Fruit fly (Drosophila melanogaster) whole organism, prepupa: Measurements from ENCODE around the gene Vps15.

ENCODE experiments used
- CG10631 ChIP-seq: fragments of 200-800 bp; sonication (Bioruptor generic); optimal IDR thresholded peaks from 2 replicates; lab custom pipeline; 2016; ENCODE audit warnings: missing biosample characterization, missing genetic modification characterization
- CG11294 ChIP-seq: fragments of 200-800 bp; sonication (Bioruptor generic); IDR thresholded peaks from 2 replicates; pipeline ENCODE4 v1.3.6; 2022; ENCODE audit warnings: missing biosample characterization, missing genetic modification characterization
- CG11902 ChIP-seq: fragments of 200-800 bp; sonication (Bioruptor generic); optimal IDR thresholded peaks from 3 replicates; lab custom pipeline; 2016; ENCODE audit warnings: missing biosample characterization, missing genetic modification characterization
- CG15336 ChIP-seq: fragments of 200-800 bp; sonication (Bioruptor generic); IDR thresholded peaks from 2 replicates; pipeline ENCODE4 v1.3.6; 2022; ENCODE audit warnings: missing biosample characterization, missing genetic modification characterization
- CG1621 ChIP-seq: fragments of 200-800 bp; sonication (Bioruptor generic); optimal IDR thresholded peaks from 3 replicates; lab custom pipeline; 2018; ENCODE audit warnings: missing biosample characterization, mild to moderate bottlenecking, missing genetic modification characterization
- CG16779 ChIP-seq: fragments of 200-800 bp; sonication (Bioruptor generic); optimal IDR thresholded peaks from 3 replicates; lab custom pipeline; 2017; ENCODE audit warnings: missing biosample characterization, mild to moderate bottlenecking, missing genetic modification characterization
- CG3032 ChIP-seq: fragments of 200-800 bp; optimal IDR thresholded peaks from 2 replicates; lab custom pipeline; 2019; ENCODE audit warnings: missing biosample characterization, mild to moderate bottlenecking, missing genetic modification characterization, moderate library complexity
- CG32006 ChIP-seq: fragments of 200-800 bp; sonication (Bioruptor generic); optimal IDR thresholded peaks from 3 replicates; lab custom pipeline; 2017; ENCODE audit warnings: missing biosample characterization, mild to moderate bottlenecking, missing genetic modification characterization
- CG34406 ChIP-seq: fragments of 200-800 bp; sonication (Bioruptor generic); optimal IDR thresholded peaks from 3 replicates; lab custom pipeline; 2016; ENCODE audit warnings: missing biosample characterization, missing genetic modification characterization
- CG3919 ChIP-seq: fragments of 200-800 bp; sonication (Bioruptor generic); optimal IDR thresholded peaks from 3 replicates; lab custom pipeline; 2016; ENCODE audit warnings: missing biosample characterization, missing genetic modification characterization
- CG6163 ChIP-seq: fragments of 200-800 bp; sonication (Bioruptor generic); IDR thresholded peaks from 3 replicates; pipeline ENCODE4 v1.3.6; 2022; ENCODE audit warnings: missing biosample characterization, missing genetic modification characterization
- CG6276 ChIP-seq: fragments of 200-800 bp; sonication (Bioruptor generic); optimal IDR thresholded peaks from 2 replicates; lab custom pipeline; 2017; ENCODE audit warnings: missing biosample characterization, mild to moderate bottlenecking, missing genetic modification characterization
- CG6808 ChIP-seq: fragments of 200-800 bp; sonication (Bioruptor generic); optimal IDR thresholded peaks from 3 replicates; lab custom pipeline; 2017; ENCODE audit warnings: missing biosample characterization, missing genetic modification characterization, mild to moderate bottlenecking, moderate library complexity, missing genetic modification reagents
- CG6854 ChIP-seq: fragments of 200-800 bp; sonication (Bioruptor generic); optimal IDR thresholded peaks from 2 replicates; lab custom pipeline; 2017; ENCODE audit warnings: missing biosample characterization, mild to moderate bottlenecking, missing genetic modification characterization
- CG8119 ChIP-seq: fragments of 200-800 bp; sonication (Bioruptor generic); IDR thresholded peaks from 3 replicates; pipeline ENCODE4 v1.3.6; 2022; ENCODE audit warnings: missing biosample characterization, missing genetic modification characterization
- CG8319 ChIP-seq: fragments of 200-800 bp; sonication (Bioruptor generic); optimal IDR thresholded peaks from 3 replicates; lab custom pipeline; 2016; ENCODE audit warnings: missing biosample characterization, missing genetic modification characterization
- CG8632 ChIP-seq: fragments of 200-800 bp; sonication (Bioruptor generic); optimal IDR thresholded peaks from 3 replicates; lab custom pipeline; 2016; ENCODE audit warnings: missing biosample characterization, missing genetic modification characterization
- CG9139 ChIP-seq: fragments of 200-800 bp; sonication (Bioruptor generic); optimal IDR thresholded peaks from 3 replicates; lab custom pipeline; 2017; ENCODE audit warnings: missing biosample characterization, mild to moderate bottlenecking, missing genetic modification characterization
- Eip75B ChIP-seq: fragments of 200-800 bp; sonication (Bioruptor generic); optimal IDR thresholded peaks from 3 replicates; lab custom pipeline; 2016; ENCODE audit warnings: missing biosample characterization, missing genetic modification characterization
- Eip78C ChIP-seq: fragments of 200-800 bp; sonication (Bioruptor generic); peaks from one replicate; lab custom pipeline; 2016; ENCODE audit warnings: missing biosample characterization, missing genetic modification characterization
- Eip93F ChIP-seq: fragments of 200-800 bp; sonication (Bioruptor generic); optimal IDR thresholded peaks from 2 replicates; lab custom pipeline; 2016; ENCODE audit warnings: missing biosample characterization, mild to moderate bottlenecking, missing genetic modification characterization
- Ets96B ChIP-seq: fragments of 200-800 bp; optimal IDR thresholded peaks from 2 replicates; lab custom pipeline; 2019; ENCODE audit warnings: missing biosample characterization, mild to moderate bottlenecking, missing genetic modification characterization, moderate library complexity
- Hr4 ChIP-seq: fragments of 200-800 bp; sonication (Bioruptor generic); optimal IDR thresholded peaks from 3 replicates; lab custom pipeline; 2016; ENCODE audit warnings: missing biosample characterization, missing genetic modification characterization
- Lpt ChIP-seq: fragments of 200-800 bp; sonication (Bioruptor generic); optimal IDR thresholded peaks from 3 replicates; lab custom pipeline; 2016; ENCODE audit warnings: missing biosample characterization, missing genetic modification characterization
- Met ChIP-seq: fragments of 200-800 bp; sonication (Bioruptor generic); optimal IDR thresholded peaks from 3 replicates; lab custom pipeline; 2016; ENCODE audit warnings: missing biosample characterization, missing genetic modification characterization
- OdsH ChIP-seq: fragments of 200-800 bp; sonication (Bioruptor generic); optimal IDR thresholded peaks from 3 replicates; lab custom pipeline; 2016; ENCODE audit warnings: missing biosample characterization, missing genetic modification characterization
- Smox ChIP-seq: fragments of 200-800 bp; sonication (Bioruptor generic); optimal IDR thresholded peaks from 3 replicates; lab custom pipeline; 2016; ENCODE audit warnings: missing biosample characterization, missing genetic modification characterization
- Sox14 ChIP-seq: fragments of 200-800 bp; sonication (Bioruptor generic); optimal IDR thresholded peaks from 3 replicates; lab custom pipeline; 2016; ENCODE audit warnings: missing biosample characterization, missing genetic modification characterization
- Sox15 ChIP-seq: fragments of 200-800 bp; sonication (Bioruptor generic); optimal IDR thresholded peaks from 3 replicates; lab custom pipeline; 2016; ENCODE audit warnings: missing biosample characterization, missing genetic modification characterization
- acj6 ChIP-seq: fragments of 200-800 bp; sonication (Bioruptor generic); optimal IDR thresholded peaks from 3 replicates; lab custom pipeline; 2016; ENCODE audit warnings: missing biosample characterization, missing genetic modification characterization
- cyc ChIP-seq: fragments of 200-800 bp; sonication (Bioruptor generic); optimal IDR thresholded peaks from 3 replicates; lab custom pipeline; 2016; ENCODE audit warnings: missing biosample characterization, missing genetic modification characterization
- dac ChIP-seq: fragments of 200-800 bp; sonication (Bioruptor generic); optimal IDR thresholded peaks from 2 replicates; lab custom pipeline; 2017; ENCODE audit warnings: missing biosample characterization, mild to moderate bottlenecking, missing genetic modification characterization
- dsx ChIP-seq: fragments of 200-800 bp; optimal IDR thresholded peaks from 3 replicates; lab custom pipeline; 2019; ENCODE audit warnings: missing biosample characterization, mild to moderate bottlenecking, missing genetic modification characterization, moderate library complexity; ENCODE audit not compliant: poor library complexity, severe bottlenecking
- esn ChIP-seq: fragments of 200-800 bp; sonication (Bioruptor generic); optimal IDR thresholded peaks from 2 replicates; lab custom pipeline; 2016; ENCODE audit warnings: missing biosample characterization, mild to moderate bottlenecking, missing genetic modification characterization, moderate library complexity
- fd59A ChIP-seq: fragments of 200-800 bp; sonication (Bioruptor generic); optimal IDR thresholded peaks from 2 replicates; lab custom pipeline; 2017; ENCODE audit warnings: missing biosample characterization, mild to moderate bottlenecking, missing genetic modification characterization, missing genetic modification reagents
- fd85E ChIP-seq: fragments of 200-800 bp; sonication (Bioruptor generic); optimal IDR thresholded peaks from 3 replicates; lab custom pipeline; 2016; ENCODE audit warnings: missing biosample characterization, missing genetic modification characterization
- fkh ChIP-seq: fragments of 200-800 bp; sonication (Bioruptor generic); optimal IDR thresholded peaks from 3 replicates; lab custom pipeline; 2017; ENCODE audit warnings: missing biosample characterization, mild to moderate bottlenecking, missing genetic modification characterization, moderate library complexity
- lz ChIP-seq: fragments of 200-800 bp; sonication (Bioruptor generic); optimal IDR thresholded peaks from 3 replicates; lab custom pipeline; 2016; ENCODE audit warnings: missing biosample characterization, missing genetic modification characterization
- net ChIP-seq: fragments of 200-800 bp; sonication (Bioruptor generic); optimal IDR thresholded peaks from 3 replicates; lab custom pipeline; 2016; ENCODE audit warnings: missing biosample characterization, missing genetic modification characterization
- pdm3 ChIP-seq: fragments of 200-800 bp; sonication (Bioruptor generic); optimal IDR thresholded peaks from 3 replicates; lab custom pipeline; 2016; ENCODE audit warnings: missing biosample characterization, missing genetic modification characterization
- salr ChIP-seq, 2 experiments: fragments of 200-800 bp; sonication (Bioruptor generic); optimal IDR thresholded peaks; 3 replicates each; lab custom pipeline; 2016 to 2018; ENCODE audit warnings: missing biosample characterization in 2 of 2, missing genetic modification characterization in 2 of 2, mild to moderate bottlenecking in 1 of 2
- spab ChIP-seq: fragments of 200-800 bp; sonication (Bioruptor generic); optimal IDR thresholded peaks from 2 replicates; lab custom pipeline; 2017; ENCODE audit warnings: missing biosample characterization, mild to moderate bottlenecking, missing genetic modification characterization, missing genetic modification reagents
- ss ChIP-seq, 2 experiments: fragments of 200-800 bp; sonication (Bioruptor generic); optimal IDR thresholded peaks; 2 replicates in 1 of 2; 3 replicates in 1 of 2; lab custom pipeline; 2017 to 2018; ENCODE audit warnings: mild to moderate bottlenecking in 2 of 2, missing biosample characterization in 2 of 2, missing genetic modification characterization in 2 of 2, moderate library complexity in 1 of 2
- svp ChIP-seq: fragments of 200-800 bp; sonication (Bioruptor generic); peaks from one replicate; lab custom pipeline; 2016; ENCODE audit warnings: missing biosample characterization, missing genetic modification characterization
- topi ChIP-seq: fragments of 200-800 bp; sonication (Bioruptor generic); optimal IDR thresholded peaks from 3 replicates; lab custom pipeline; 2016; ENCODE audit warnings: missing biosample characterization, missing genetic modification characterization
- vri ChIP-seq: fragments of 200-800 bp; sonication (Bioruptor generic); optimal IDR thresholded peaks from 3 replicates; lab custom pipeline; 2016; ENCODE audit warnings: missing biosample characterization, mild to moderate bottlenecking, missing genetic modification characterization

Gene Vps15

DNA sequence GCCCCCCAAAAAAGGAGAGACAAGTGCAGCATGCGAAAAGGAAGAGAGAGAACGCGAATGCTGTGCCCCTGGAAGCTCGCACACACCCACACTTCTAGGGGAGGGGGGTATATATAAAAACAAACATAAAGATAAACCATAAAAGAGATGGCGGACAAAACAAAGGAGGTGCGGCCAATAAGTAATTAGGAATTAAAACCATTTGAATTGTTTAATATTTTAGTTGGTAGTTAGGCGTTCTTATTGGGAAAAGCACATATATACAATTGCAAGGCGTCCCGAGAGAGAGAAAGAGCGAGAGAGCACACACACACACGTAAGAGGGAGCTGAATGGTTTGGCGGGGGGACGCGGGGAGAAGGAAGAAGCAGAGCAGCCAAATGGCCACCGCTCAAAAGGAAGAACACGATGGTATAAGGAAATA lies 9.6 kb downstream of the Vps15 start:
- no peak for TF ChIP-seq esn (GFP tag; lab: Kevin White, UChicago)
- peak; percentile 53 for TF ChIP-seq svp (GFP tag; lab: Kevin White, UChicago)
- no peak for TF ChIP-seq CG6276 (GFP tag; lab: Kevin White, UChicago)
- peak; percentile 11 for TF ChIP-seq CG9139 (GFP tag; lab: Kevin White, UChicago)
- peak; percentile 23 to 29 for TF ChIP-seq ss (GFP tag; optimal IDR thresholded peaks at IDR 0.05; lab: Kevin White, UChicago)
- TF ChIP-seq salr (GFP tag; optimal IDR thresholded peaks at IDR 0.05; lab: Kevin White, UChicago), result no peak
- TF ChIP-seq Smox (GFP tag; lab: Kevin White, UChicago), result no peak
- TF ChIP-seq Eip78C (GFP tag; lab: Kevin White, UChicago), result peak; percentile 29
- TF ChIP-seq CG6163 (GFP tag; lab: Robert Waterston, UW), result peak; percentile 81
- TF ChIP-seq CG3032, result peak; percentile 0
- TF ChIP-seq CG15336, result 0 out of 2 replicates have a peak, but pooled peaks have one; percentile 17
- peak; percentile 4 for TF ChIP-seq CG3919

DNA sequence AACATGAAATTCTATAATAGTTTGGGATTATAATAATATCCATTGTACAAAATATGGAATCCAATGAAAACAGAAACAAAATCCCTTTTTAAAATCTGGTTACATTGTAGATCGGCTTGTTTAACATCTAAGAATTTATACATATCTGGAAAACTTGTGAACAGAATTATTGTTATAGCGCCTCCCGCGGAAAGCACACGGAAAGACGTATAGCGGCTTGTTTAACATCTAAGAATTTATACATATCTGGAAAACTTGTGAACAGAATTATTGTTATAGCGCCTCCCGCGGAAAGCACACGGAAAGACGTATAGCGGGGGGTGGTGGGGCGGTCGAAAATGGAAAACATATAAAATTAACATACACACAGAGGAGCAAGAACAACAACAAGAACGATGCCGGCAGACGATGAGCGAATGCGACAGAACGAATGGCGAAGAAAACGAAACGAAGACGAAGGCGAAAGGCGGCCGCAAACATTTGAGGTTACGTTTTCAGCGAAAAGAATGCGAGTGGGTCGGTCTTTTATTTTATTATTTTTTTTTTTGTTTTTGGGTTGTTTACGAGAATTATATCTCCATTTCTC lies 10.1 kb downstream of the Vps15 start:
- TF ChIP-seq svp (GFP tag; lab: Kevin White, UChicago) (peak; percentile 70), Eip78C (GFP tag; lab: Kevin White, UChicago) (peak; percentile 34), CG6163 (GFP tag; lab: Robert Waterston, UW) (peak; percentile 28; the same call in 1 of the 3 replicates)

DNA sequence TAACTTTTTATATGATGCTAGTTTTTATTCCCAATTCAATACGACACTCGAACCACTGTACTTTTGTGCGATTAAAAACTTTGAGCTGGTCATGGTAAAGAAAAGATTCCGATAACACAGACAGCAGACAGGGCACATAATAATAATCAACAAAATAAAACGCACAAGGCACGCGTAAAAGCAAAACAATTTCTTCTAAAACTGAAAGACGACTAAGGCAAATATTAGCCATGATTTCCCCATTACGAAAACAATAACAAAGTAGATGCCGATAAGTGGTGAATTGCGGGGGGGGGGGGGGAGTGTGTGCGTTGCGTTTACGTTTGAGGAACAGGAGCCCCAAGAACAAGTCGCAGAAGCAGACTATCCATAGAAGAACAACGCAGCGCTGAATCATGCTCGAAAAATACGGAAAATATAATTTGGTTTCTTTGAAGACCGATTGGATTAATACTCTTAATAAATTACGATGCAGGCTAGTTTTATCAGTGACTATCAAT lies 10.9 kb downstream of the Vps15 start:
- TF ChIP-seq vri (GFP tag; lab: Kevin White, UChicago) (no peak), Sox15 (no peak), cyc (no peak), CG11294 (GFP tag; lab: Robert Waterston, UW) (no peak), Sox14 (GFP tag; lab: Kevin White, UChicago) (no peak), fd85E (GFP tag; lab: Kevin White, UChicago) (no peak), CG32006 (GFP tag; lab: Kevin White, UChicago) (no peak), dsx (GFP tag; lab: Kevin White, UChicago) (peak; percentile 22), CG1621 (tag; lab: Kevin White, UChicago) (no peak), CG16779 (tag; lab: Kevin White, UChicago) (no peak), Smox (GFP tag; lab: Kevin White, UChicago) (no peak), svp (GFP tag; lab: Kevin White, UChicago) (peak; percentile 57), fd59A (no peak), CG8632 (no peak), CG3032 (no peak), CG8119 (GFP tag; lab: Robert Waterston, UW) (0 out of 3 replicates have a peak, but pooled peaks have one; percentile 22), CG11902 (GFP tag; lab: Kevin White, UChicago) (no peak), lz (no peak), dac (GFP tag; lab: Kevin White, UChicago) (no peak), Eip93F (GFP tag; lab: Kevin White, UChicago) (no peak), CG6808 (GFP tag; lab: Kevin White, UChicago) (no peak), CG34406 (GFP tag; lab: Kevin White, UChicago) (no peak), net (GFP tag; lab: Kevin White, UChicago) (no peak), OdsH (GFP tag; lab: Kevin White, UChicago) (no peak), Hr4 (GFP tag; lab: Kevin White, UChicago) (no peak), esn (GFP tag; lab: Kevin White, UChicago) (no peak), Met (GFP tag; lab: Kevin White, UChicago) (no peak), Ets96B (no peak), acj6 (no peak), CG8319 (GFP tag; lab: Kevin White, UChicago) (no peak), CG10631 (GFP tag; lab: Kevin White, UChicago) (no peak), CG3919 (no peak), ss (GFP tag; optimal IDR thresholded peaks at IDR 0.05; lab: Kevin White, UChicago) (no peak), Eip75B (GFP tag; lab: Kevin White, UChicago) (no peak), spab (no peak), pdm3 (GFP tag; lab: Kevin White, UChicago) (no peak), Lpt (GFP tag; lab: Kevin White, UChicago) (no peak), topi (GFP tag; lab: Kevin White, UChicago) (no peak), fkh (GFP tag; lab: Kevin White, UChicago) (peak; percentile 60), CG6854 (GFP tag; lab: Kevin White, UChicago) (no peak)
